Worm (Caenorhabditis elegans): Measurements from ENCODE around the gene nhr-275.

- TF ChIP-seq nhr-20 (tag; optimal IDR thresholded peaks at IDR 0.05) (peak; percentile 86), ces-1 (GFP tag; optimal IDR thresholded peaks at IDR 0.05) (no peak), C16A3.4 (tag; optimal IDR thresholded peaks at IDR 0.05) (no peak), mep-1 (tag; optimal IDR thresholded peaks at IDR 0.05) (peak; percentile 13), nhr-12 (tag; optimal IDR thresholded peaks at IDR 0.05) (no peak), rnt-1 (tag; optimal IDR thresholded peaks at IDR 0.05) (no peak), F16B12.6 (tag; optimal IDR thresholded peaks at IDR 0.05) (no peak), skn-1 (tag; optimal IDR thresholded peaks at IDR 0.05) (no peak), unc-62 (GFP tag; optimal IDR thresholded peaks at IDR 0.05) (no peak), lin-39 (tag; optimal IDR thresholded peaks at IDR 0.05) (no peak), nhr-77 (tag; optimal IDR thresholded peaks at IDR 0.05) (no peak)
Observed at ce11 chrV:2235848-2236247, 31.0 kb downstream of the nhr-275 start, which contains the start of gene cyp-33C4.
